Worm (Caenorhabditis elegans) whole organism, young adult: ENCODE results near the gene sru-11.
"Not testable (repeated sequence)": the region's sequence is repeated elsewhere in the genome, so short reads cannot be mapped to it uniquely, and the experiment has no call there.

Experiments
- B0035.1 ChIP-seq: sonication (generic microtip); optimal IDR thresholded peaks from 2 replicates; lab custom pipeline; 2016; ENCODE audit warnings: missing genetic modification characterization, mild to moderate bottlenecking, missing compliant biosample characterization, missing genotype, missing genetic modification reagents
- ama-1 ChIP-seq, 3 experiments: fragments of 150-350 bp in 1 of 3; sonication (generic microtip) in 2 of 3; optimal IDR thresholded peaks; 2 replicates each; lab custom pipeline; 2014 to 2018; ENCODE audit warnings: missing biosample characterization in 2 of 3, missing genetic modification characterization in 2 of 3, missing genetic modification reagents in 2 of 3
- lin-35 ChIP-seq, 3 experiments: fragments of 150-350 bp in 2 of 3; sonication (generic microtip) in 1 of 3; optimal IDR thresholded peaks; 2 replicates each; lab custom pipeline; 2014 to 2018; ENCODE audit warnings: missing biosample characterization in 3 of 3, missing genetic modification characterization in 3 of 3, missing genetic modification reagents in 3 of 3
- madf-3 ChIP-seq: fragments of 200-800 bp; sonication (Bioruptor generic); IDR thresholded peaks from 2 replicates; pipeline ENCODE4 v1.3.6; 2022; ENCODE audit warnings: missing genetic modification reagents, missing genetic modification characterization, missing compliant biosample characterization
- mes-4 ChIP-seq: sonication (generic microtip); optimal IDR thresholded peaks from 2 replicates; lab custom pipeline; 2016; ENCODE audit warnings: missing genotype, missing genetic modification characterization, missing compliant biosample characterization
- nfya-1 ChIP-seq: sonication (generic microtip); optimal IDR thresholded peaks from 2 replicates; lab custom pipeline; 2017; ENCODE audit warnings: antibody characterized with exemption, missing compliant biosample characterization, missing genetic modification characterization, borderline replicate concordance; ENCODE audit not compliant: insufficient read depth
- nhr-179 ChIP-seq: sonication (generic microtip); optimal IDR thresholded peaks from 2 replicates; lab custom pipeline; 2016; ENCODE audit warnings: mild to moderate bottlenecking, missing genetic modification characterization, missing compliant biosample characterization
- pbrm-1 ChIP-seq: fragments of 200-800 bp; sonication (Bioruptor generic); IDR thresholded peaks from 2 replicates; pipeline ENCODE4 v1.3.6; 2022; ENCODE audit warnings: missing genetic modification reagents, missing genetic modification characterization, missing compliant biosample characterization
- repo-1 ChIP-seq: sonication (generic microtip); optimal IDR thresholded peaks from 2 replicates; lab custom pipeline; 2017; ENCODE audit warnings: mild to moderate bottlenecking, missing genetic modification characterization, missing compliant biosample characterization
- sea-2 ChIP-seq: fragments of 200-800 bp; sonication (Bioruptor generic); IDR thresholded peaks from 2 replicates; pipeline ENCODE4 v1.3.6; 2022; ENCODE audit warnings: missing genetic modification characterization, missing compliant biosample characterization
- unc-62 ChIP-seq: fragments of 150-350 bp; optimal IDR thresholded peaks from 2 replicates; lab custom pipeline; 2014; ENCODE audit warnings: missing biosample characterization, missing genetic modification reagents, missing genetic modification characterization

ce11 chrIV:13578953-13579352 is 5.8 kb upstream of the sru-11 start, which contains the start of gene sru-16:
- TF ChIP-seq repo-1 (tag; lab: Kevin White, UChicago); nfya-1 (tag; lab: Kevin White, UChicago); madf-3; ama-1 (optimal IDR thresholded peaks at IDR 0.05; lab: Kevin White, UChicago); ama-1 (GFP tag; optimal IDR thresholded peaks at IDR 0.05; lab: Kevin White, UChicago); unc-62 (GFP tag; lab: Kevin White, UChicago); B0035.1 (tag; lab: Kevin White, UChicago); pbrm-1; lin-35 (GFP tag; optimal IDR thresholded peaks at IDR 0.05; lab: Kevin White, UChicago); mes-4 (tag; lab: Kevin White, UChicago); sea-2; nhr-179 (tag; lab: Kevin White, UChicago): not testable (repeated sequence)
